Worm (Caenorhabditis elegans) whole organism, young adult: Measurements from ENCODE around the gene T07A9.15.

Experiments used
- Y79H2A.3 ChIP-seq: fragments of 200-800 bp; sonication (Bioruptor generic); conservative IDR thresholded peaks from 2 replicates; pipeline ENCODE4 v1.3.6; 2022; ENCODE audit warnings: missing genetic modification reagents, missing genetic modification characterization, missing compliant biosample characterization
- akir-1 ChIP-seq: fragments of 200-800 bp; sonication (Bioruptor generic); optimal IDR thresholded peaks from 2 replicates; lab custom pipeline; 2018; ENCODE audit warnings: mild to moderate bottlenecking, missing genetic modification characterization, moderate library complexity, missing compliant biosample characterization
- ama-1 ChIP-seq, 3 experiments: fragments of 150-350 bp in 1 of 3; sonication (generic microtip) in 2 of 3; optimal IDR thresholded peaks; 2 replicates each; lab custom pipeline; 2014 to 2018; ENCODE audit warnings: missing biosample characterization in 2 of 3, missing genetic modification characterization in 2 of 3, missing genetic modification reagents in 2 of 3
- ceh-79 ChIP-seq: sonication (generic microtip); optimal IDR thresholded peaks from 2 replicates; lab custom pipeline; 2017; ENCODE audit warnings: mild to moderate bottlenecking, missing genetic modification characterization, missing compliant biosample characterization
- ceh-91 ChIP-seq: fragments of 200-800 bp; sonication (Bioruptor generic); IDR thresholded peaks from 2 replicates; pipeline ENCODE4 v1.3.6; 2022; ENCODE audit warnings: missing genetic modification reagents, missing genetic modification characterization, missing compliant biosample characterization
- gei-17 ChIP-seq: fragments of 200-800 bp; sonication (Bioruptor generic); optimal IDR thresholded peaks from 2 replicates; lab custom pipeline; 2018; ENCODE audit warnings: mild to moderate bottlenecking, missing genetic modification characterization, missing compliant biosample characterization
- hlh-12 ChIP-seq: sonication (generic microtip); optimal IDR thresholded peaks from 2 replicates; lab custom pipeline; 2016; ENCODE audit warnings: missing genetic modification characterization, missing compliant biosample characterization
- nfya-1 ChIP-seq: sonication (generic microtip); optimal IDR thresholded peaks from 2 replicates; lab custom pipeline; 2017; ENCODE audit warnings: antibody characterized with exemption, missing compliant biosample characterization, missing genetic modification characterization, borderline replicate concordance; ENCODE audit not compliant: insufficient read depth
- rcor-1 ChIP-seq: fragments of 200-800 bp; sonication (Bioruptor generic); IDR thresholded peaks from 2 replicates; pipeline ENCODE4 v1.3.6; 2022; ENCODE audit warnings: missing genetic modification reagents, missing genetic modification characterization, missing compliant biosample characterization
- unc-62 ChIP-seq: fragments of 150-350 bp; optimal IDR thresholded peaks from 2 replicates; lab custom pipeline; 2014; ENCODE audit warnings: missing biosample characterization, missing genetic modification reagents, missing genetic modification characterization

- TF ChIP-seq nfya-1 (tag; lab: Kevin White, UChicago) = no peak
- no peak for TF ChIP-seq akir-1
- TF ChIP-seq hlh-12 (tag; lab: Kevin White, UChicago) = no peak
- TF ChIP-seq ceh-79 = no peak
- TF ChIP-seq rcor-1 (GFP tag; lab: Robert Waterston, UW) = no peak
- TF ChIP-seq unc-62 (GFP tag; lab: Kevin White, UChicago) = no peak
- TF ChIP-seq ceh-91 = no peak
- TF ChIP-seq ama-1 (optimal IDR thresholded peaks at IDR 0.05; lab: Kevin White, UChicago) = no peak
- no peak for TF ChIP-seq ama-1 (GFP tag; optimal IDR thresholded peaks at IDR 0.05; lab: Kevin White, UChicago)
- no peak for TF ChIP-seq Y79H2A.3 (GFP tag; lab: Robert Waterston, UW)
- no peak for TF ChIP-seq gei-17 (GFP tag; lab: Kevin White, UChicago)
These were observed 16.6 kb upstream of the T07A9.15 start, which contains the start of gene kgb-1 for ce11 chrIV:409935-410334.
